Fruit fly (Drosophila melanogaster) whole organism: ENCODE data around the gene CG43367.

ENCODE experiments used
- CG8478 ChIP-seq: fragments of >200 bp; optimal IDR thresholded peaks from 2 replicates; lab custom pipeline; 2018; ENCODE audit warnings: inconsistent platforms
- psq ChIP-seq: fragments of >200 bp; optimal IDR thresholded peaks from 2 replicates; lab custom pipeline; 2017

dm6 chr3L:4265836-4266235 lies 72.0 kb downstream of the CG43367 start:
- TF ChIP-seq CG8478 (lab: Kevin White, UChicago) (no peak), psq (lab: Kevin White, UChicago) (no peak)
